Worm (Caenorhabditis elegans): ENCODE results near the gene F13H10.6.

The F13H10.6 gene

ce11 chrIV:11006868-11007267 is 2.2 kb upstream of the F13H10.6 start:
- TF ChIP-seq scrt-1 (GFP tag; IDR thresholded peaks at IDR 0.05) = no peak
- no peak for TF ChIP-seq F13C5.2 (tag; optimal IDR thresholded peaks at IDR 0.05)
- TF ChIP-seq ama-1 (optimal IDR thresholded peaks at IDR 0.05) = no peak
- no peak for TF ChIP-seq sea-1 (GFP tag; conservative IDR thresholded peaks at IDR 0.05)
- no peak for TF ChIP-seq tbx-37 (GFP tag; conservative IDR thresholded peaks at IDR 0.05)
- no peak for TF ChIP-seq ceh-13 (GFP tag; optimal IDR thresholded peaks at IDR 0.05)
- TF ChIP-seq hmbx-1 (tag; optimal IDR thresholded peaks at IDR 0.05) = no peak
- no peak for TF ChIP-seq hnd-1 (tag; optimal IDR thresholded peaks at IDR 0.05)

- no peak for TF ChIP-seq ceh-36 (tag; optimal IDR thresholded peaks at IDR 0.05)
- TF ChIP-seq aly-1 (tag; optimal IDR thresholded peaks at IDR 0.05) = no peak
- no peak for TF ChIP-seq flt-1 (GFP tag; IDR thresholded peaks at IDR 0.05)
Measured at ce11 chrIV:11008255-11008654, 841 bp upstream of the F13H10.6 start.

DNA sequence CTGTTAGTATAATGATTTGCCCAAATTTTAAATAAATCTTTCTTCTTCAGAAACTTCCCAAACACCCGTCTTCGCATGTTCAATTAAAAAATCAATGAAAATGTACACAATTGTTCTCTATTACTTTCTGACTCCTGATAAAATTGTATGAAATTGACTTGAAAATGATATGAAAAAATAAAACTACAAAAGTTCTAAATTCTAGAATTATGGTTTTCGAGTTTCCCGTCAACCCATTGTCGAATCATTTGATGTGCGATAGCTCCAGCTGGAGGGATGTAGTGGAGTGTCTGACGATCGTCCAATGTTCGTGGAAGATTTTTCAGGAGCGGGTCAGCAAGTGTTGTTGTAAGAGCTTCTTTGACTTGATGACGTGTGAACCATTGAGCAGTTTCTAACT is 832 bp downstream of the F13H10.6 start:
- no peak for TF ChIP-seq ceh-13 (GFP tag; optimal IDR thresholded peaks at IDR 0.05)
- TF ChIP-seq tbx-37 (GFP tag; conservative IDR thresholded peaks at IDR 0.05) = no peak

ce11 chrIV:11011920-11012319 is 2.8 kb downstream of the F13H10.6 start, which contains the start of gene ndx-9:
Gene ndx-9, minus strand, starts transcription at chrIV:11012020.
- no peak for TF ChIP-seq B0310.2 (tag; optimal IDR thresholded peaks at IDR 0.05)
- TF ChIP-seq tra-4 (tag; optimal IDR thresholded peaks at IDR 0.05) = no peak
- TF ChIP-seq F13C5.2 (tag; optimal IDR thresholded peaks at IDR 0.05) = no peak
- no peak for TF ChIP-seq ceh-36 (tag; optimal IDR thresholded peaks at IDR 0.05)
- TF ChIP-seq sea-1 (GFP tag; conservative IDR thresholded peaks at IDR 0.05) = no peak
- TF ChIP-seq hmbx-1 (tag; optimal IDR thresholded peaks at IDR 0.05) = no peak
- no peak for TF ChIP-seq ama-1 (optimal IDR thresholded peaks at IDR 0.05)
- TF ChIP-seq hmg-4 (GFP tag; optimal IDR thresholded peaks at IDR 0.05) = no peak
- no peak for TF ChIP-seq pes-1 (GFP tag; IDR thresholded peaks at IDR 0.05)
- no peak for TF ChIP-seq tbx-11 (GFP tag; IDR thresholded peaks at IDR 0.05)
- TF ChIP-seq aly-1 (tag; optimal IDR thresholded peaks at IDR 0.05) = no peak
- TF ChIP-seq flt-1 (GFP tag; IDR thresholded peaks at IDR 0.05) = no peak
- TF ChIP-seq scrt-1 (GFP tag; IDR thresholded peaks at IDR 0.05) = no peak
- no peak for TF ChIP-seq hnd-1 (tag; optimal IDR thresholded peaks at IDR 0.05)
- no peak for TF ChIP-seq ets-7 (tag; optimal IDR thresholded peaks at IDR 0.05)
- TF ChIP-seq tbx-37 (GFP tag; conservative IDR thresholded peaks at IDR 0.05) = no peak
- TF ChIP-seq ceh-13 (GFP tag; optimal IDR thresholded peaks at IDR 0.05) = no peak

- TF ChIP-seq hnd-1 (tag; optimal IDR thresholded peaks at IDR 0.05) = no peak
- TF ChIP-seq ceh-13 (GFP tag; optimal IDR thresholded peaks at IDR 0.05) = no peak
- TF ChIP-seq aly-1 (tag; optimal IDR thresholded peaks at IDR 0.05) = no peak
- TF ChIP-seq tbx-37 (GFP tag; conservative IDR thresholded peaks at IDR 0.05) = no peak
- no peak for TF ChIP-seq ets-7 (tag; optimal IDR thresholded peaks at IDR 0.05)
- no peak for TF ChIP-seq tra-4 (tag; optimal IDR thresholded peaks at IDR 0.05)
- no peak for TF ChIP-seq tbx-11 (GFP tag; IDR thresholded peaks at IDR 0.05)
- no peak for TF ChIP-seq hmbx-1 (tag; optimal IDR thresholded peaks at IDR 0.05)
- TF ChIP-seq scrt-1 (GFP tag; IDR thresholded peaks at IDR 0.05) = no peak
- TF ChIP-seq ama-1 (optimal IDR thresholded peaks at IDR 0.05) = no peak
- TF ChIP-seq B0310.2 (tag; optimal IDR thresholded peaks at IDR 0.05) = no peak
- no peak for TF ChIP-seq sea-1 (GFP tag; conservative IDR thresholded peaks at IDR 0.05)
- no peak for TF ChIP-seq hmg-4 (GFP tag; optimal IDR thresholded peaks at IDR 0.05)
- no peak for TF ChIP-seq ceh-36 (tag; optimal IDR thresholded peaks at IDR 0.05)
- no peak for TF ChIP-seq pes-1 (GFP tag; IDR thresholded peaks at IDR 0.05)
Measured at ce11 chrIV:11015881-11016280, 6.8 kb downstream of the F13H10.6 start, which contains the start of gene F13H10.3. Gene F13H10.3, minus strand, starts transcription at chrIV:11015953.

ce11 chrIV:11019962-11020550 is 11.0 kb downstream of the F13H10.6 start, which contains the start of gene F13H10.8:
Gene F13H10.8, plus strand, starts transcription at chrIV:11020517.
- TF ChIP-seq hnd-1 (tag; optimal IDR thresholded peaks at IDR 0.05) (no peak), F13C5.2 (tag; optimal IDR thresholded peaks at IDR 0.05) (peak; percentile 12)

- TF ChIP-seq aly-1 (tag; optimal IDR thresholded peaks at IDR 0.05) (no peak), ceh-13 (GFP tag; optimal IDR thresholded peaks at IDR 0.05) (no peak), B0310.2 (tag; optimal IDR thresholded peaks at IDR 0.05) (no peak), hmbx-1 (tag; optimal IDR thresholded peaks at IDR 0.05) (no peak), hmg-4 (GFP tag; optimal IDR thresholded peaks at IDR 0.05) (no peak), tbx-11 (GFP tag; IDR thresholded peaks at IDR 0.05) (no peak), ceh-36 (tag; optimal IDR thresholded peaks at IDR 0.05) (no peak), pes-1 (GFP tag; IDR thresholded peaks at IDR 0.05) (no peak), scrt-1 (GFP tag; IDR thresholded peaks at IDR 0.05) (no peak), F13C5.2 (tag; optimal IDR thresholded peaks at IDR 0.05) (no peak), ama-1 (optimal IDR thresholded peaks at IDR 0.05) (no peak), tbx-37 (GFP tag; conservative IDR thresholded peaks at IDR 0.05) (no peak), sea-1 (GFP tag; conservative IDR thresholded peaks at IDR 0.05) (no peak), hnd-1 (tag; optimal IDR thresholded peaks at IDR 0.05) (no peak)
Measured at ce11 chrIV:11021512-11022268, 12.6 kb downstream of the F13H10.6 start, which contains the start of gene mogs-1. Gene mogs-1, minus strand, starts transcription at chrIV:11021928.

- TF ChIP-seq hmbx-1 (tag; optimal IDR thresholded peaks at IDR 0.05) (no peak), hnd-1 (tag; optimal IDR thresholded peaks at IDR 0.05) (no peak), ama-1 (optimal IDR thresholded peaks at IDR 0.05) (no peak), ceh-36 (tag; optimal IDR thresholded peaks at IDR 0.05) (no peak), aly-1 (tag; optimal IDR thresholded peaks at IDR 0.05) (no peak), tra-4 (tag; optimal IDR thresholded peaks at IDR 0.05) (no peak), F13C5.2 (tag; optimal IDR thresholded peaks at IDR 0.05) (no peak), hmg-4 (GFP tag; optimal IDR thresholded peaks at IDR 0.05) (no peak)
Measured at ce11 chrIV:11022303-11022702, 13.2 kb downstream of the F13H10.6 start, which contains the start of gene alh-3. Gene alh-3, plus strand, starts transcription at chrIV:11022603.
